Worm (Caenorhabditis elegans): Measurements from ENCODE around the gene T24C12.1.

- TF ChIP-seq F16B12.6 (tag; optimal IDR thresholded peaks at IDR 0.05), result no peak
- TF ChIP-seq unc-62 (GFP tag; optimal IDR thresholded peaks at IDR 0.05), result no peak
- no peak for TF ChIP-seq mep-1 (tag; optimal IDR thresholded peaks at IDR 0.05)
- no peak for TF ChIP-seq tbx-2 (tag; optimal IDR thresholded peaks at IDR 0.05)
- no peak for TF ChIP-seq tlp-1 (tag; optimal IDR thresholded peaks at IDR 0.05)
- TF ChIP-seq ces-1 (GFP tag; optimal IDR thresholded peaks at IDR 0.05), result no peak
- no peak for TF ChIP-seq hlh-4 (tag; optimal IDR thresholded peaks at IDR 0.05)
Observed at ce11 chrX:2150006-2150405, 49.2 kb upstream of the T24C12.1 start, which contains the start of gene npax-2.

Data from whole organism, L1 larva.